Worm (Caenorhabditis elegans): Measurements from ENCODE around the gene C48B4.11.

DNA sequence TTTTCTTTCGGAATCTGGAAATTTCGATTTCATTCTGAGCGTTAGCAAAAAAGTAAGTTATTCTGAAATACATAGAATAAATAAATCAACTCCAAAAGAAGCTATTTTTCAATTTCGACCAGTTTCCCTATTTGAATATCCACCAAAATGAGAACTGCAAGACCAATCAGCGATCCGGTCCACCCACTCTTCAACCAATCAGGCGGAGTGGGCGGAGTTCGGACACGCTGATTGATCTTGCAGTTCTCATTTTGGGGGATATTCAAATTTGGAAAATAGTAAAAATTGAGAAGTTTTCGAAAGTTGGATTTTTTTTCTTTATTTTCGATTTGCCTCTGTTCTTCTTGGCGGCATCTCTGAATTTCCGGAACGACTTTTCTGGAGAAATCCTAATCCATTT, 5.0 kb upstream of the C48B4.11 start:
- TF ChIP-seq pha-4 (tag; optimal IDR thresholded peaks at IDR 0.05) = no peak
- TF ChIP-seq snpc-1.3 (tag; optimal IDR thresholded peaks at IDR 0.05; ENCODE audit: insufficient read depth) = no peak
- no peak for TF ChIP-seq unc-130 (GFP tag; optimal IDR thresholded peaks at IDR 0.05)
- no peak for TF ChIP-seq ztf-3 (GFP tag; optimal IDR thresholded peaks at IDR 0.05)
- TF ChIP-seq F57A8.1 (GFP tag; optimal IDR thresholded peaks at IDR 0.05) = no peak
- TF ChIP-seq nhr-120 (GFP tag; IDR thresholded peaks at IDR 0.05) = no peak
- TF ChIP-seq F49E8.2 (tag; optimal IDR thresholded peaks at IDR 0.05; ENCODE audit: insufficient read depth) = no peak
- no peak for TF ChIP-seq egl-44 (GFP tag; IDR thresholded peaks at IDR 0.05)
- TF ChIP-seq lin-54 (GFP tag; optimal IDR thresholded peaks at IDR 0.05) = peak; percentile 28
- TF ChIP-seq Y53F4B.3 (GFP tag; IDR thresholded peaks at IDR 0.05) = no peak
- TF ChIP-seq Y79H2A.3 (GFP tag; conservative IDR thresholded peaks at IDR 0.05) = no peak
- TF ChIP-seq unc-62 (GFP tag; optimal IDR thresholded peaks at IDR 0.05) = no peak
- no peak for TF ChIP-seq nfya-1 (tag; optimal IDR thresholded peaks at IDR 0.05; ENCODE audit: borderline replicate concordance, insufficient read depth)
